Worm (Caenorhabditis elegans) whole organism, young adult: ENCODE results near the gene ugt-65.

ENCODE experiments used
- ceh-27 ChIP-seq: fragments of 200-800 bp; sonication (Bioruptor generic); optimal IDR thresholded peaks from 2 replicates; lab custom pipeline; 2018; ENCODE audit warnings: mild to moderate bottlenecking, missing genetic modification characterization, moderate library complexity, missing compliant biosample characterization
- lin-26 ChIP-seq: fragments of 200-800 bp; sonication (Bioruptor generic); IDR thresholded peaks from 2 replicates; pipeline ENCODE4 v1.3.6; 2022; ENCODE audit warnings: missing genetic modification reagents, missing genetic modification characterization, missing compliant biosample characterization
- sea-2 ChIP-seq: fragments of 200-800 bp; sonication (Bioruptor generic); IDR thresholded peaks from 2 replicates; pipeline ENCODE4 v1.3.6; 2022; ENCODE audit warnings: missing genetic modification characterization, missing compliant biosample characterization
- snpc-1.1 ChIP-seq: sonication (generic microtip); optimal IDR thresholded peaks from 2 replicates; lab custom pipeline; 2017; ENCODE audit warnings: missing genetic modification characterization, mild to moderate bottlenecking, missing compliant biosample characterization, antibody characterized with exemption, moderate library complexity, missing genotype, missing genetic modification reagents; ENCODE audit not compliant: insufficient read depth
- ztf-22 ChIP-seq: fragments of 200-800 bp; sonication (Bioruptor generic); optimal IDR thresholded peaks from 2 replicates; lab custom pipeline; 2018; ENCODE audit warnings: mild to moderate bottlenecking, missing genetic modification characterization, moderate library complexity, missing compliant biosample characterization
- ztf-28 ChIP-seq: fragments of 200-800 bp; sonication (Bioruptor generic); IDR thresholded peaks from 2 replicates; pipeline ENCODE4 v1.3.6; 2022; ENCODE audit warnings: missing genetic modification reagents, missing genetic modification characterization, missing compliant biosample characterization

ce11 chrIV:12441715-12442114, 21.2 kb downstream of the ugt-65 start, which contains the start of gene C25G4.17:
- TF ChIP-seq snpc-1.1 (tag; lab: Kevin White, UChicago) (no peak), lin-26 (GFP tag; lab: Robert Waterston, UW) (no peak), ztf-28 (no peak), sea-2 (GFP tag; lab: Robert Waterston, UW) (no peak), ceh-27 (GFP tag; lab: Kevin White, UChicago) (no peak), ztf-22 (GFP tag; lab: Kevin White, UChicago) (no peak)
